Worm (Caenorhabditis elegans) whole organism, L4 larva: ENCODE results near the gene spc-1.

Experiments used
- D1046.2 ChIP-seq: fragments of 200-800 bp; sonication (Bioruptor generic); IDR thresholded peaks from 2 replicates; pipeline ENCODE4 v1.3.6; 2022; ENCODE audit warnings: missing genetic modification characterization, missing compliant biosample characterization
- F10B5.3 ChIP-seq: sonication (generic microtip); optimal IDR thresholded peaks from 2 replicates; lab custom pipeline; 2016; ENCODE audit warnings: mild to moderate bottlenecking, missing genetic modification characterization, missing compliant biosample characterization
- T26A8.4 ChIP-seq: fragments of 200-800 bp; sonication (Bioruptor generic); IDR thresholded peaks from 2 replicates; pipeline ENCODE4 v1.3.6; 2022; ENCODE audit warnings: missing genetic modification characterization, missing compliant biosample characterization
- Y105C5A.15 ChIP-seq: fragments of 200-800 bp; sonication (Bioruptor generic); IDR thresholded peaks from 2 replicates; pipeline ENCODE4 v1.3.6; 2022; ENCODE audit warnings: missing genetic modification characterization, missing compliant biosample characterization
- Y48G9A.11 ChIP-seq: fragments of 200-800 bp; sonication (Bioruptor generic); IDR thresholded peaks from 2 replicates; pipeline ENCODE4 v1.3.6; 2022; ENCODE audit warnings: missing genetic modification reagents, missing genetic modification characterization, missing compliant biosample characterization
- ZK337.2 ChIP-seq: fragments of 200-800 bp; sonication (Bioruptor generic); IDR thresholded peaks from 2 replicates; pipeline ENCODE4 v1.3.6; 2022; ENCODE audit warnings: missing genetic modification reagents, missing genetic modification characterization, missing compliant biosample characterization
- aly-2 ChIP-seq: sonication (generic microtip); optimal IDR thresholded peaks from 2 replicates; lab custom pipeline; 2018; ENCODE audit warnings: missing biosample characterization, missing genetic modification characterization
- attf-4 ChIP-seq: sonication (generic microtip); optimal IDR thresholded peaks from 3 replicates; lab custom pipeline; 2017; ENCODE audit warnings: missing biosample characterization, missing genetic modification characterization
- ceh-20 ChIP-seq: fragments of 200-800 bp; sonication (Bioruptor generic); IDR thresholded peaks from 2 replicates; pipeline ENCODE4 v1.3.6; 2022; ENCODE audit warnings: missing genetic modification reagents, missing genetic modification characterization, missing compliant biosample characterization
- ceh-44 ChIP-seq: fragments of 200-800 bp; sonication (Bioruptor generic); IDR thresholded peaks from 2 replicates; pipeline ENCODE4 v1.3.6; 2022; ENCODE audit warnings: missing genetic modification reagents, missing genetic modification characterization, missing compliant biosample characterization
- ceh-82 ChIP-seq: sonication (generic microtip); optimal IDR thresholded peaks from 2 replicates; lab custom pipeline; 2017; ENCODE audit warnings: missing biosample characterization, missing genetic modification characterization
- ctbp-1 ChIP-seq: fragments of 200-800 bp; sonication (Bioruptor generic); IDR thresholded peaks from 2 replicates; pipeline ENCODE4 v1.3.6; 2022; ENCODE audit warnings: missing genetic modification reagents, missing genetic modification characterization, missing compliant biosample characterization
- daf-12 ChIP-seq: fragments of 150-350 bp; optimal IDR thresholded peaks from 2 replicates; lab custom pipeline; 2014; ENCODE audit warnings: missing biosample characterization, missing genetic modification reagents, missing genetic modification characterization
- daf-16 ChIP-seq, 3 experiments: sonication (generic microtip); optimal IDR thresholded peaks; 2 replicates each; lab custom pipeline; 2016 to 2017; ENCODE audit warnings: missing genetic modification characterization in 3 of 3, missing genetic modification reagents in 3 of 3, mild to moderate bottlenecking in 2 of 3, missing compliant biosample characterization in 2 of 3, missing biosample characterization in 1 of 3, moderate library complexity in 1 of 3
- dpl-1 ChIP-seq: fragments of 150-350 bp; optimal IDR thresholded peaks from 2 replicates; lab custom pipeline; 2014; ENCODE audit warnings: missing biosample characterization, missing genetic modification reagents, missing genetic modification characterization
- duxl-1 ChIP-seq: sonication (generic microtip); optimal IDR thresholded peaks from 2 replicates; lab custom pipeline; 2016; ENCODE audit warnings: mild to moderate bottlenecking, missing genetic modification characterization, moderate library complexity, missing compliant biosample characterization; ENCODE audit not compliant: poor library complexity
- dve-1 ChIP-seq: sonication (generic microtip); optimal IDR thresholded peaks from 2 replicates; lab custom pipeline; 2017; ENCODE audit warnings: antibody characterized with exemption, mild to moderate bottlenecking, missing genetic modification characterization, missing compliant biosample characterization; ENCODE audit not compliant: insufficient read depth
- egl-43 ChIP-seq: fragments of 200-800 bp; sonication (Bioruptor generic); IDR thresholded peaks from 2 replicates; pipeline ENCODE4 v1.3.6; 2022; ENCODE audit warnings: missing genetic modification reagents, missing genetic modification characterization, missing compliant biosample characterization
- fkh-10 ChIP-seq: fragments of 150-350 bp; optimal IDR thresholded peaks from 2 replicates; lab custom pipeline; 2014; ENCODE audit warnings: missing biosample characterization, missing genetic modification reagents, missing genetic modification characterization
- fos-1 ChIP-seq: fragments of 150-350 bp; optimal IDR thresholded peaks from 2 replicates; lab custom pipeline; 2014; ENCODE audit warnings: missing biosample characterization, missing genetic modification characterization
- gei-8 ChIP-seq: fragments of 200-800 bp; sonication (Bioruptor generic); optimal IDR thresholded peaks from 2 replicates; lab custom pipeline; 2018; ENCODE audit warnings: mild to moderate bottlenecking, missing genetic modification characterization, missing compliant biosample characterization
- hlh-11 ChIP-seq: fragments of 200-800 bp; sonication (Bioruptor generic); optimal IDR thresholded peaks from 2 replicates; lab custom pipeline; 2018; ENCODE audit warnings: mild to moderate bottlenecking, missing genetic modification characterization, missing compliant biosample characterization
- lim-7 ChIP-seq: fragments of 200-800 bp; sonication (Bioruptor generic); IDR thresholded peaks from 2 replicates; pipeline ENCODE4 v1.3.6; 2022; ENCODE audit warnings: missing genetic modification characterization, missing compliant biosample characterization
- lin-1 ChIP-seq: fragments of 200-800 bp; sonication (Bioruptor generic); IDR thresholded peaks from 2 replicates; pipeline ENCODE4 v1.3.6; 2022; ENCODE audit warnings: missing genetic modification reagents, missing genetic modification characterization, missing compliant biosample characterization
- lin-15B ChIP-seq: fragments of 150-350 bp; sonication (generic microtip); optimal IDR thresholded peaks from 3 replicates; lab custom pipeline; 2014; ENCODE audit warnings: missing biosample characterization, missing genetic modification characterization
- lin-38 ChIP-seq: fragments of 200-800 bp; sonication (Bioruptor generic); IDR thresholded peaks from 2 replicates; pipeline ENCODE4 v1.3.6; 2022; ENCODE audit warnings: missing genetic modification reagents, missing genetic modification characterization, missing compliant biosample characterization
- lin-39 ChIP-seq: fragments of 150-350 bp; optimal IDR thresholded peaks from 2 replicates; lab custom pipeline; 2014; ENCODE audit warnings: missing biosample characterization, missing genetic modification reagents, missing genetic modification characterization
- mdt-29 ChIP-seq: fragments of 200-800 bp; sonication (Bioruptor generic); IDR thresholded peaks from 2 replicates; pipeline ENCODE4 v1.3.6; 2022; ENCODE audit warnings: missing genetic modification reagents, missing genetic modification characterization, missing compliant biosample characterization
- mep-1 ChIP-seq: fragments of 150-350 bp; sonication (generic microtip); optimal IDR thresholded peaks from 3 replicates; lab custom pipeline; 2014; ENCODE audit warnings: missing biosample characterization, missing genetic modification characterization
- mxl-2 ChIP-seq: fragments of 200-800 bp; sonication (Bioruptor generic); conservative IDR thresholded peaks from 2 replicates; pipeline ENCODE4 v1.3.6; 2022; ENCODE audit warnings: missing genetic modification reagents, missing genetic modification characterization, missing compliant biosample characterization
- nhr-10 ChIP-seq: fragments of 150-350 bp; optimal IDR thresholded peaks from 2 replicates; lab custom pipeline; 2014; ENCODE audit warnings: missing biosample characterization, missing genetic modification characterization
- nhr-102 ChIP-seq: sonication (generic microtip); optimal IDR thresholded peaks from 2 replicates; lab custom pipeline; 2016; ENCODE audit warnings: mild to moderate bottlenecking, missing genetic modification characterization, moderate library complexity, missing compliant biosample characterization
- nhr-237 ChIP-seq: sonication (generic microtip); optimal IDR thresholded peaks from 2 replicates; lab custom pipeline; 2017; ENCODE audit warnings: missing biosample characterization, missing genetic modification characterization
- nhr-28 ChIP-seq: fragments of 150-350 bp; optimal IDR thresholded peaks from 2 replicates; lab custom pipeline; 2014; ENCODE audit warnings: missing biosample characterization, missing genetic modification characterization
- nhr-48 ChIP-seq: sonication (generic microtip); optimal IDR thresholded peaks from 2 replicates; lab custom pipeline; 2016; ENCODE audit warnings: mild to moderate bottlenecking, missing genetic modification characterization, missing compliant biosample characterization
- php-3 ChIP-seq: fragments of 200-800 bp; sonication (Bioruptor generic); IDR thresholded peaks from 2 replicates; pipeline ENCODE4 v1.3.6; 2022; ENCODE audit warnings: missing genetic modification reagents, missing genetic modification characterization, missing compliant biosample characterization
- rbr-2 ChIP-seq: sonication (generic microtip); optimal IDR thresholded peaks from 2 replicates; lab custom pipeline; 2016; ENCODE audit warnings: missing genotype, missing genetic modification characterization, missing compliant biosample characterization
- saeg-2 ChIP-seq: fragments of 200-800 bp; sonication (Bioruptor generic); IDR thresholded peaks from 2 replicates; pipeline ENCODE4 v1.3.6; 2022; ENCODE audit warnings: missing genetic modification reagents, missing genetic modification characterization, missing compliant biosample characterization
- set-16 ChIP-seq: fragments of 200-800 bp; sonication (Bioruptor generic); IDR thresholded peaks from 2 replicates; pipeline ENCODE4 v1.3.6; 2022; ENCODE audit warnings: missing genetic modification reagents, missing genetic modification characterization, missing compliant biosample characterization
- snpc-1.2 ChIP-seq: fragments of 200-800 bp; sonication (Bioruptor generic); IDR thresholded peaks from 2 replicates; pipeline ENCODE4 v1.3.6; 2022; ENCODE audit warnings: missing genetic modification reagents, missing genetic modification characterization, missing compliant biosample characterization
- snpc-4 ChIP-seq: fragments of 150-350 bp; optimal IDR thresholded peaks from 2 replicates; lab custom pipeline; 2014; ENCODE audit warnings: missing biosample characterization, missing genetic modification characterization
- spr-1 ChIP-seq: sonication (generic microtip); optimal IDR thresholded peaks from 2 replicates; lab custom pipeline; 2016; ENCODE audit warnings: mild to moderate bottlenecking, missing genetic modification characterization, missing compliant biosample characterization
- tra-1 ChIP-seq: fragments of 200-800 bp; sonication (Bioruptor generic); IDR thresholded peaks from 2 replicates; pipeline ENCODE4 v1.3.6; 2022; ENCODE audit warnings: missing genetic modification reagents, missing genetic modification characterization, missing compliant biosample characterization
- unc-39 ChIP-seq: sonication (generic microtip); optimal IDR thresholded peaks from 2 replicates; lab custom pipeline; 2017; ENCODE audit warnings: missing biosample characterization, missing genetic modification characterization
- vab-7 ChIP-seq: fragments of 200-800 bp; sonication (Bioruptor generic); IDR thresholded peaks from 2 replicates; pipeline ENCODE4 v1.3.6; 2022; ENCODE audit warnings: missing genetic modification reagents, missing genetic modification characterization, missing compliant biosample characterization
- zag-1 ChIP-seq: fragments of 150-350 bp; optimal IDR thresholded peaks from 2 replicates; lab custom pipeline; 2014; ENCODE audit warnings: missing biosample characterization, missing genetic modification characterization
- zfp-3 ChIP-seq: fragments of 200-800 bp; sonication (Bioruptor generic); conservative IDR thresholded peaks from 2 replicates; pipeline ENCODE4 v1.3.6; 2022; ENCODE audit warnings: missing genetic modification reagents, missing genetic modification characterization, missing compliant biosample characterization
- zip-2 ChIP-seq: fragments of 150-350 bp; optimal IDR thresholded peaks from 2 replicates; lab custom pipeline; 2014; ENCODE audit warnings: missing biosample characterization, missing genetic modification characterization
- ztf-11 ChIP-seq: fragments of 150-350 bp; optimal IDR thresholded peaks from 2 replicates; lab custom pipeline; 2014; ENCODE audit warnings: missing biosample characterization, missing genetic modification characterization
- ztf-7 ChIP-seq: fragments of 150-350 bp; optimal IDR thresholded peaks from 2 replicates; lab custom pipeline; 2014; ENCODE audit warnings: missing biosample characterization, missing genetic modification characterization

Gene spc-1

ce11 chrX:3127626-3128142, 805 bp upstream of the spc-1 start (continued):
- TF ChIP-seq nhr-28, result peak; percentile 91
- TF ChIP-seq hlh-11 (tag; lab: Kevin White, UChicago), result peak; percentile 98
- TF ChIP-seq rbr-2 (tag; lab: Kevin White, UChicago), result peak; percentile 97

ce11 chrX:3126233-3126632, 646 bp downstream of the spc-1 start:
- TF ChIP-seq zfp-3 (GFP tag; lab: Robert Waterston, UW) (no peak), gei-8 (GFP tag; lab: Kevin White, UChicago) (no peak), snpc-1.2 (GFP tag; lab: Robert Waterston, UW) (no peak), ceh-44 (GFP tag; lab: Robert Waterston, UW) (no peak), nhr-102 (no peak), ceh-82 (tag; lab: Kevin White, UChicago) (no peak), fkh-10 (peak; percentile 44), tra-1 (GFP tag; lab: Robert Waterston, UW) (no peak), nhr-28 (no peak), dve-1 (tag; lab: Kevin White, UChicago) (no peak), D1046.2 (no peak), zag-1 (tag; lab: Kevin White, UChicago) (no peak), attf-4 (tag; lab: Kevin White, UChicago) (no peak), Y105C5A.15 (no peak), T26A8.4 (GFP tag; lab: Robert Waterston, UW) (no peak), aly-2 (tag; lab: Kevin White, UChicago) (no peak), mxl-2 (no peak), spr-1 (no peak), daf-12 (tag; lab: Kevin White, UChicago) (no peak), lin-15B (tag; lab: Kevin White, UChicago) (no peak), Y48G9A.11 (GFP tag; lab: Robert Waterston, UW) (no peak), set-16 (GFP tag; lab: Robert Waterston, UW) (0 out of 2 replicates have a peak, but pooled peaks have one; percentile 16), saeg-2 (GFP tag; lab: Robert Waterston, UW) (no peak), fos-1 (tag; lab: Kevin White, UChicago) (no peak), zip-2 (tag; lab: Kevin White, UChicago) (no peak), ctbp-1 (GFP tag; lab: Robert Waterston, UW) (peak; percentile 65), mdt-29 (no peak), hlh-11 (tag; lab: Kevin White, UChicago) (no peak), nhr-237 (tag; lab: Kevin White, UChicago) (no peak), vab-7 (GFP tag; lab: Robert Waterston, UW) (no peak), lin-39 (tag; lab: Kevin White, UChicago) (no peak), lin-1 (GFP tag; lab: Robert Waterston, UW) (no peak), snpc-4 (no peak), ceh-20 (GFP tag; lab: Robert Waterston, UW) (0 out of 2 replicates have a peak, but pooled peaks have one; percentile 49), ztf-11 (tag; lab: Kevin White, UChicago) (no peak), ztf-7 (tag; lab: Kevin White, UChicago) (no peak), F10B5.3 (tag; lab: Kevin White, UChicago) (no peak), rbr-2 (tag; lab: Kevin White, UChicago) (peak; percentile 31), ZK337.2 (no peak), duxl-1 (tag; lab: Kevin White, UChicago) (no peak), nhr-48 (tag; lab: Kevin White, UChicago) (no peak), mep-1 (tag; lab: Kevin White, UChicago) (peak; percentile 62), egl-43 (no peak), daf-16 (GFP tag; optimal IDR thresholded peaks at IDR 0.05; lab: Kevin White, UChicago) (no peak), daf-16 (tag; optimal IDR thresholded peaks at IDR 0.05; lab: Kevin White, UChicago) (no peak), lin-38 (GFP tag; lab: Robert Waterston, UW) (0 out of 2 replicates have a peak, but pooled peaks have one; percentile 10), lim-7 (GFP tag; lab: Robert Waterston, UW) (no peak), php-3 (GFP tag; lab: Robert Waterston, UW) (no peak), nhr-10 (tag; lab: Kevin White, UChicago) (no peak), unc-39 (tag; lab: Kevin White, UChicago) (no peak), dpl-1 (no peak)
